Fruit fly (Drosophila melanogaster) whole organism, pupa: ENCODE measurements around the gene CCT2.
A peak's percentile ranks its signal among the peaks of the same experiment; 100 is the strongest.

ENCODE experiments used
- CG10348 ChIP-seq: fragments of 200-800 bp; sonication (Bioruptor generic); IDR thresholded peaks from 2 replicates; pipeline ENCODE4 v1.3.6; 2022; ENCODE audit warnings: missing biosample characterization, missing genetic modification characterization
- CG15710 ChIP-seq: fragments of 200-800 bp; sonication (Bioruptor generic); optimal IDR thresholded peaks from 2 replicates; lab custom pipeline; 2018; ENCODE audit warnings: missing biosample characterization, mild to moderate bottlenecking, missing genetic modification characterization, moderate library complexity
- CG34367 ChIP-seq: fragments of 200-800 bp; sonication (Bioruptor generic); optimal IDR thresholded peaks from 2 replicates; lab custom pipeline; 2018; ENCODE audit warnings: missing biosample characterization, mild to moderate bottlenecking, missing genetic modification characterization
- CG4496 ChIP-seq: fragments of 200-800 bp; sonication (Bioruptor generic); IDR thresholded peaks from 3 replicates; pipeline ENCODE4 v1.3.6; 2022; ENCODE audit warnings: missing biosample characterization, missing genetic modification characterization
- CG8301 ChIP-seq: fragments of 200-800 bp; sonication (Bioruptor generic); optimal IDR thresholded peaks from 2 replicates; lab custom pipeline; 2018; ENCODE audit warnings: missing biosample characterization, mild to moderate bottlenecking, missing genetic modification characterization
- D1 ChIP-seq: fragments of 200-800 bp; sonication (Bioruptor generic); optimal IDR thresholded peaks from 2 replicates; lab custom pipeline; 2018; ENCODE audit warnings: missing biosample characterization, mild to moderate bottlenecking, missing genetic modification characterization, moderate library complexity
- Snoo ChIP-seq: fragments of 200-800 bp; sonication (Bioruptor generic); optimal IDR thresholded peaks from 3 replicates; lab custom pipeline; 2017; ENCODE audit warnings: missing biosample characterization, mild to moderate bottlenecking, missing genetic modification characterization, inconsistent platforms

DNA sequence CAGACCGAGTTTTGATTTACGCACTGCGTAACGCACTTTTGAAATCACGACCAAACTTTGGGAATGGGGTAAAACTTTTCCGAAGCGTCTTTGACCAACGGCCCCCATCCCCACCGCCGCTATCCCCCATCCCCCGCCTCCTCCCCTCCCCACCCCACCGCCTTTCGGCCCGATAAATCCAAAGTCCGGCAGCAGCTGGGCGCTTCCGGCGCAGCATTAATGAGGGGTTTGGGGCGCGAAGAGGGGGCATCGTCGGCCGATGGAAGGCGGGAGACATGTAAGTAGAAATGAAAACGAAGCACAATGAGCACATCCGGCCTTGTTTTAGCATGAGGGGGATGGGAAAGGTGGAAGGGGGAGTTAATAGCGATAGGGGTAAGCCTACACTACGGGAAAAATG is 49.8 kb downstream of the CCT2 start:
- TF ChIP-seq D1 (tag; lab: Kevin White, UChicago) (no peak), CG15710 (tag; lab: Kevin White, UChicago) (peak; percentile 31), Snoo (tag; lab: Kevin White, UChicago) (no peak), CG10348 (GFP tag; lab: Robert Waterston, UW) (no peak), CG34367 (no peak), CG4496 (GFP tag; lab: Robert Waterston, UW) (peak; percentile 42; the same call in 1 of the 3 replicates), CG8301 (peak; percentile 18)
